Worm (Caenorhabditis elegans) whole organism, young adult: ENCODE data around the gene sel-13.

Experiments
- hsf-1 ChIP-seq: fragments of 200-800 bp; sonication (Bioruptor generic); IDR thresholded peaks from 2 replicates; pipeline ENCODE4 v1.3.6; 2022; ENCODE audit warnings: missing genetic modification reagents, missing genetic modification characterization, missing compliant biosample characterization
- lin-54 ChIP-seq: fragments of 200-800 bp; sonication (Bioruptor generic); optimal IDR thresholded peaks from 2 replicates; lab custom pipeline; 2018; ENCODE audit warnings: mild to moderate bottlenecking, missing genetic modification characterization, missing compliant biosample characterization
- nfya-1 ChIP-seq: sonication (generic microtip); optimal IDR thresholded peaks from 2 replicates; lab custom pipeline; 2017; ENCODE audit warnings: antibody characterized with exemption, missing compliant biosample characterization, missing genetic modification characterization, borderline replicate concordance; ENCODE audit not compliant: insufficient read depth

DNA sequence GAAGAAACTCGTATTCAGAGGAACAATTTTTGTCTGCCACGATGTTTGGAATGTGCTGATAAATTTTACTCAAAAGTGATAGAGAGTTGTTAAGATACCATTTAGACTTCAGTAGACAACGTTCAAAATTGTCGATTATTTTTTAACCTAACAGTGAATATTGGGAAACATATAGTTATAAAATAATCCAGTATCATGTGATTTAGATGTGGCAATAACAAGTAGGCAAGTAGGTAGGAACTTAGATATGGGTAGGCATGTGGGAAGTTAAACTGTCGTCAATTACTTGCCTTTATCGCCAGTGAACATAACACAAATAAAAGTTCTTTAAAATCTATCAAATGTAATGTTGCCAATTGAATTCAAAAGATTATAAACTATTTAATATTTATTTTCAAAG lies 28.5 kb downstream of the sel-13 start, which contains the start of gene T23F11.11:
- no peak for TF ChIP-seq nfya-1 (tag; lab: Kevin White, UChicago)
- TF ChIP-seq lin-54 (GFP tag; lab: Kevin White, UChicago), result no peak
- no peak for TF ChIP-seq hsf-1 (GFP tag; lab: Robert Waterston, UW)
